Worm (Caenorhabditis elegans) whole organism, early embryonic: ENCODE measurements around the gene memo-1.

Experiments
- B0310.2 ChIP-seq: sonication (generic microtip); optimal IDR thresholded peaks from 2 replicates; lab custom pipeline; 2016; ENCODE audit warnings: mild to moderate bottlenecking, missing genetic modification characterization, missing compliant biosample characterization
- aly-1 ChIP-seq: sonication (generic microtip); optimal IDR thresholded peaks from 2 replicates; lab custom pipeline; 2016; ENCODE audit warnings: missing genetic modification characterization, missing compliant biosample characterization
- ama-1 ChIP-seq: fragments of 150-350 bp; optimal IDR thresholded peaks from 2 replicates; lab custom pipeline; 2014
- hmg-4 ChIP-seq: fragments of 200-800 bp; sonication (Bioruptor generic); optimal IDR thresholded peaks from 2 replicates; lab custom pipeline; 2018; ENCODE audit warnings: mild to moderate bottlenecking, missing genetic modification characterization, missing compliant biosample characterization
- hnd-1 ChIP-seq: sonication (generic microtip); optimal IDR thresholded peaks from 2 replicates; lab custom pipeline; 2016; ENCODE audit warnings: missing genetic modification characterization, missing compliant biosample characterization

ce11 chrV:7884441-7884840, 37.5 kb upstream of the memo-1 start:
- TF ChIP-seq B0310.2 (no peak), ama-1 (lab: Kevin White, UChicago) (no peak), hmg-4 (GFP tag; lab: Kevin White, UChicago) (no peak), aly-1 (no peak), hnd-1 (no peak)
